Fruit fly (Drosophila melanogaster) whole organism, embryonic: ENCODE data around the gene MFS9.

Source experiments
- ATbp ChIP-seq: fragments of 200-800 bp; sonication (Bioruptor generic); optimal IDR thresholded peaks from 2 replicates; lab custom pipeline; 2017; ENCODE audit warnings: missing biosample characterization, mild to moderate bottlenecking, missing genetic modification characterization, missing genetic modification reagents
- Adf1 ChIP-seq: fragments of 200-800 bp; sonication (Bioruptor generic); IDR thresholded peaks from 2 replicates; pipeline ENCODE4 v1.3.6; 2022; ENCODE audit warnings: missing biosample characterization, missing genetic modification characterization
- CG10209 ChIP-seq: fragments of 200-800 bp; sonication (Bioruptor generic); optimal IDR thresholded peaks from 3 replicates; lab custom pipeline; 2017; ENCODE audit warnings: missing biosample characterization, mild to moderate bottlenecking, missing genetic modification characterization, missing genetic modification reagents
- CG13894 ChIP-seq: fragments of 200-800 bp; sonication (Bioruptor generic); optimal IDR thresholded peaks from 3 replicates; lab custom pipeline; 2018; ENCODE audit warnings: missing biosample characterization, mild to moderate bottlenecking, missing genetic modification characterization, moderate library complexity
- CG14710 ChIP-seq: fragments of 200-800 bp; sonication (Bioruptor generic); optimal IDR thresholded peaks from 3 replicates; lab custom pipeline; 2019; ENCODE audit warnings: missing biosample characterization, mild to moderate bottlenecking, missing genetic modification characterization, moderate library complexity
- CG15073 ChIP-seq: fragments of 200-800 bp; sonication (Bioruptor generic); optimal IDR thresholded peaks from 2 replicates; lab custom pipeline; 2016; ENCODE audit warnings: missing biosample characterization, missing genetic modification characterization
- CG17328 ChIP-seq: fragments of 200-800 bp; sonication (Bioruptor generic); IDR thresholded peaks from 2 replicates; pipeline ENCODE4 v1.3.6; 2022; ENCODE audit warnings: missing biosample characterization, missing genetic modification characterization
- CG18599 ChIP-seq: fragments of 200-800 bp; sonication (Bioruptor generic); optimal IDR thresholded peaks from 3 replicates; lab custom pipeline; 2017; ENCODE audit warnings: missing biosample characterization, missing genetic modification characterization, mild to moderate bottlenecking, moderate library complexity, missing genetic modification reagents
- CG30403 ChIP-seq: fragments of 200-800 bp; sonication (Bioruptor generic); optimal IDR thresholded peaks from 3 replicates; lab custom pipeline; 2016; ENCODE audit warnings: missing biosample characterization, missing genetic modification characterization
- CG31224 ChIP-seq: fragments of 200-800 bp; sonication (Bioruptor generic); IDR thresholded peaks from 2 replicates; pipeline ENCODE4 v1.3.6; 2022; ENCODE audit warnings: missing biosample characterization, missing genetic modification characterization
- CG32532 ChIP-seq: fragments of 200-800 bp; sonication (Bioruptor generic); IDR thresholded peaks from 2 replicates; pipeline ENCODE4 v1.3.6; 2022; ENCODE audit warnings: missing biosample characterization, missing genetic modification characterization
- CG5245 ChIP-seq: fragments of 200-800 bp; sonication (Bioruptor generic); optimal IDR thresholded peaks from 3 replicates; lab custom pipeline; 2016; ENCODE audit warnings: missing biosample characterization, missing genetic modification characterization
- CG6175 ChIP-seq: fragments of 200-800 bp; sonication (Bioruptor generic); IDR thresholded peaks from 3 replicates; pipeline ENCODE4 v1.3.6; 2022; ENCODE audit warnings: missing biosample characterization, missing genetic modification characterization
- CG6654 ChIP-seq: fragments of 200-800 bp; sonication (Bioruptor generic); optimal IDR thresholded peaks from 2 replicates; lab custom pipeline; 2017; ENCODE audit warnings: missing biosample characterization, mild to moderate bottlenecking, missing genetic modification characterization
- CG9797 ChIP-seq: fragments of 200-800 bp; sonication (Bioruptor generic); optimal IDR thresholded peaks from 3 replicates; lab custom pipeline; 2018; ENCODE audit warnings: missing biosample characterization, mild to moderate bottlenecking, missing genetic modification characterization
- CHES-1-like ChIP-seq: fragments of 200-800 bp; sonication (Bioruptor generic); optimal IDR thresholded peaks from 2 replicates; lab custom pipeline; 2016; ENCODE audit warnings: missing biosample characterization, missing genetic modification characterization
- Dip2 ChIP-seq: fragments of 200-800 bp; sonication (Bioruptor generic); IDR thresholded peaks from 2 replicates; pipeline ENCODE4 v1.3.6; 2022; ENCODE audit warnings: missing biosample characterization, missing genetic modification characterization
- E2f2 ChIP-seq: fragments of 200-800 bp; sonication (Bioruptor generic); IDR thresholded peaks from 2 replicates; pipeline ENCODE4 v1.3.6; 2022; ENCODE audit warnings: missing biosample characterization, missing genetic modification characterization
- Gsc ChIP-seq: fragments of 200-800 bp; sonication (Bioruptor generic); IDR thresholded peaks from 2 replicates; pipeline ENCODE4 v1.3.6; 2022; ENCODE audit warnings: missing biosample characterization, missing genetic modification characterization
- HLH3B ChIP-seq: fragments of 200-800 bp; sonication (Bioruptor generic); IDR thresholded peaks from 2 replicates; pipeline ENCODE4 v1.3.6; 2022; ENCODE audit warnings: missing biosample characterization, missing genetic modification characterization
- MBD-R2 ChIP-seq: fragments of 200-800 bp; sonication (Bioruptor generic); IDR thresholded peaks from 2 replicates; pipeline ENCODE4 v1.3.6; 2022; ENCODE audit warnings: missing biosample characterization, missing genetic modification characterization
- MESR4 ChIP-seq: fragments of 200-800 bp; sonication (Bioruptor generic); optimal IDR thresholded peaks from 2 replicates; lab custom pipeline; 2018; ENCODE audit warnings: missing biosample characterization, mild to moderate bottlenecking, missing genetic modification characterization, moderate library complexity
- Max ChIP-seq: fragments of 200-800 bp; sonication (Bioruptor generic); optimal IDR thresholded peaks from 2 replicates; lab custom pipeline; 2016; ENCODE audit warnings: missing biosample characterization, mild to moderate bottlenecking, missing genetic modification characterization
- NFAT ChIP-seq: fragments of 200-800 bp; sonication (Bioruptor generic); IDR thresholded peaks from 2 replicates; pipeline ENCODE4 v1.3.6; 2022; ENCODE audit warnings: missing biosample characterization, missing genetic modification characterization
- Nf-YB ChIP-seq: fragments of 200-800 bp; sonication (Bioruptor generic); optimal IDR thresholded peaks from 3 replicates; lab custom pipeline; 2019; ENCODE audit warnings: missing biosample characterization, mild to moderate bottlenecking, missing genetic modification characterization, moderate library complexity
- Rx ChIP-seq: fragments of 200-800 bp; sonication (Bioruptor generic); IDR thresholded peaks from 2 replicates; pipeline ENCODE4 v1.3.6; 2022; ENCODE audit warnings: missing biosample characterization, missing genetic modification characterization
- Six4 ChIP-seq: fragments of 200-800 bp; sonication (Bioruptor generic); optimal IDR thresholded peaks from 2 replicates; lab custom pipeline; 2016; ENCODE audit warnings: missing biosample characterization, missing genetic modification characterization
- chn ChIP-seq: fragments of 200-800 bp; sonication (Bioruptor generic); optimal IDR thresholded peaks from 2 replicates; lab custom pipeline; 2016; ENCODE audit warnings: missing biosample characterization, missing genetic modification characterization
- dati ChIP-seq: fragments of 200-800 bp; sonication (Bioruptor generic); IDR thresholded peaks from 2 replicates; pipeline ENCODE4 v1.3.6; 2022; ENCODE audit warnings: missing biosample characterization, missing genetic modification characterization
- eyg ChIP-seq: fragments of 200-800 bp; sonication (Bioruptor generic); optimal IDR thresholded peaks from 3 replicates; lab custom pipeline; 2016; ENCODE audit warnings: missing biosample characterization, missing genetic modification characterization
- hkb ChIP-seq, 2 experiments: fragments of 200-800 bp in 1 of 2; fragments of >200 bp in 1 of 2; sonication (Bioruptor generic) in 1 of 2; IDR thresholded peaks in 1 of 2; optimal IDR thresholded peaks in 1 of 2; 2 replicates each; pipeline versions ENCODE4 v1.3.6 to Lab custom; 2017 to 2022; ENCODE audit warnings: missing biosample characterization in 1 of 2, missing genetic modification characterization in 1 of 2
- jigr1 ChIP-seq: fragments of 200-800 bp; sonication (Bioruptor generic); IDR thresholded peaks from 3 replicates; pipeline ENCODE4 v1.3.6; 2022; ENCODE audit warnings: missing biosample characterization, missing genetic modification characterization
- jumu ChIP-seq: fragments of 200-800 bp; sonication (Bioruptor generic); optimal IDR thresholded peaks from 3 replicates; lab custom pipeline; 2016; ENCODE audit warnings: missing biosample characterization, missing genetic modification characterization
- maf-S ChIP-seq: fragments of 200-800 bp; sonication (Bioruptor generic); optimal IDR thresholded peaks from 2 replicates; lab custom pipeline; 2016; ENCODE audit warnings: missing biosample characterization, missing genetic modification characterization
- nmo ChIP-seq: fragments of 200-800 bp; sonication (Bioruptor generic); optimal IDR thresholded peaks from 2 replicates; lab custom pipeline; 2018; ENCODE audit warnings: missing biosample characterization, mild to moderate bottlenecking, missing genetic modification characterization, moderate library complexity
- peb ChIP-seq: fragments of 200-800 bp; sonication (Bioruptor generic); IDR thresholded peaks from 2 replicates; pipeline ENCODE4 v1.3.6; 2022; ENCODE audit warnings: missing biosample characterization, missing genetic modification characterization
- repo ChIP-seq: fragments of 200-800 bp; sonication (Bioruptor generic); optimal IDR thresholded peaks from 2 replicates; lab custom pipeline; 2016; ENCODE audit warnings: missing biosample characterization, missing genetic modification characterization
- run ChIP-seq: fragments of 200-800 bp; sonication (Bioruptor generic); optimal IDR thresholded peaks from 3 replicates; lab custom pipeline; 2018; ENCODE audit warnings: missing biosample characterization, mild to moderate bottlenecking, missing genetic modification characterization
- slp2 ChIP-seq: fragments of 200-800 bp; sonication (Bioruptor generic); optimal IDR thresholded peaks from 2 replicates; lab custom pipeline; 2016; ENCODE audit warnings: missing biosample characterization, missing genetic modification characterization
- ssp ChIP-seq: fragments of 200-800 bp; sonication (Bioruptor generic); IDR thresholded peaks from 2 replicates; pipeline ENCODE4 v1.3.6; 2022; ENCODE audit warnings: missing biosample characterization, missing genetic modification characterization
- tna ChIP-seq: fragments of 200-800 bp; sonication (Bioruptor generic); IDR thresholded peaks from 2 replicates; pipeline ENCODE4 v1.3.6; 2022; ENCODE audit warnings: missing biosample characterization, missing genetic modification characterization; ENCODE audit not compliant: partially characterized antibody
- wdn ChIP-seq: fragments of 200-800 bp; sonication (Bioruptor generic); IDR thresholded peaks from 2 replicates; pipeline ENCODE4 v1.3.6; 2022; ENCODE audit warnings: missing biosample characterization, missing genetic modification characterization
- z ChIP-seq: fragments of 200-800 bp; sonication (Bioruptor generic); IDR thresholded peaks from 3 replicates; pipeline ENCODE4 v1.3.6; 2022; ENCODE audit warnings: missing biosample characterization, missing genetic modification characterization

MFS9 gene

dm6 chr3R:20556281-20557113 lies 44.2 kb upstream of the MFS9 start (continued):
- no peak for TF ChIP-seq CHES-1-like (GFP tag; lab: Kevin White, UChicago)
- TF ChIP-seq z (GFP tag; lab: Robert Waterston, UW): no peak; the same call in 2 of the 3 replicates
- TF ChIP-seq Adf1 (GFP tag; lab: Robert Waterston, UW): no peak; the same call in 1 of the 2 replicates
- TF ChIP-seq Gsc: no peak
- TF ChIP-seq Six4 (GFP tag; lab: Kevin White, UChicago): peak; percentile 37
- peak; percentile 55 for TF ChIP-seq CG18599
- peak; percentile 61 for TF ChIP-seq wdn (GFP tag; lab: Robert Waterston, UW)
- peak; percentile 16 for TF ChIP-seq ATbp (GFP tag; lab: Kevin White, UChicago)
- no peak for TF ChIP-seq CG15073 (GFP tag; lab: Kevin White, UChicago)
- no peak for TF ChIP-seq CG13894
- TF ChIP-seq peb (GFP tag; lab: Robert Waterston, UW): 0 out of 2 replicates have a peak, but pooled peaks have one; percentile 24
- no peak for TF ChIP-seq maf-S (GFP tag; lab: Kevin White, UChicago)
- no peak for TF ChIP-seq MESR4 (GFP tag; lab: Kevin White, UChicago)
- no peak for TF ChIP-seq dati (GFP tag; lab: Robert Waterston, UW)
- TF ChIP-seq slp2 (GFP tag; lab: Kevin White, UChicago): peak; percentile 1
- no peak for TF ChIP-seq Rx (GFP tag; lab: Robert Waterston, UW)
- peak; percentile 33; the same call in 1 of the 2 replicates for TF ChIP-seq ssp
- peak; percentile 62 for TF ChIP-seq CG17328 (GFP tag; lab: Robert Waterston, UW)
- peak; percentile 35; the same call in 1 of the 2 replicates for TF ChIP-seq E2f2 (GFP tag; lab: Robert Waterston, UW)
- no peak for TF ChIP-seq eyg (GFP tag; lab: Kevin White, UChicago)
- TF ChIP-seq CG30403 (GFP tag; lab: Kevin White, UChicago): peak; percentile 66
- peak; percentile 28 for TF ChIP-seq CG6654
- no peak for TF ChIP-seq tna (GFP tag; lab: Robert Waterston, UW)
- no peak for TF ChIP-seq repo (GFP tag; lab: Kevin White, UChicago)
- TF ChIP-seq NFAT (GFP tag; lab: Robert Waterston, UW): peak; percentile 73
- TF ChIP-seq run (tag; lab: Kevin White, UChicago): no peak
- TF ChIP-seq MBD-R2 (GFP tag; lab: Robert Waterston, UW): peak; percentile 47; the same call in 1 of the 2 replicates
- peak; percentile 79 for TF ChIP-seq CG31224 (GFP tag; lab: Robert Waterston, UW)
- peak; percentile 64 for TF ChIP-seq nmo (GFP tag; lab: Kevin White, UChicago)
- TF ChIP-seq jumu (GFP tag; lab: Kevin White, UChicago): no peak
- TF ChIP-seq Max (GFP tag; lab: Kevin White, UChicago): peak; percentile 20
- TF ChIP-seq CG10209: peak; percentile 65
- TF ChIP-seq Dip2: no peak; the same call in 1 of the 2 replicates
- peak; percentile 34 for TF ChIP-seq CG5245 (GFP tag; lab: Kevin White, UChicago)
- TF ChIP-seq CG9797 (GFP tag; lab: Kevin White, UChicago): no peak
- TF ChIP-seq chn (GFP tag; lab: Kevin White, UChicago): no peak
- TF ChIP-seq CG32532 (GFP tag; lab: Robert Waterston, UW): peak; percentile 92
- TF ChIP-seq HLH3B: peak; percentile 84
- TF ChIP-seq jigr1 (GFP tag; lab: Robert Waterston, UW): 0 out of 3 replicates have a peak, but pooled peaks have one; percentile 38
- TF ChIP-seq CG14710 (tag; lab: Kevin White, UChicago): peak; percentile 18
- TF ChIP-seq CG6175: peak; percentile 62; the same call in 1 of the 3 replicates
- TF ChIP-seq hkb (optimal IDR thresholded peaks at IDR 0.05; lab: Kevin White, UChicago): no peak
- TF ChIP-seq hkb (GFP tag; IDR thresholded peaks at IDR 0.05; lab: Robert Waterston, UW): peak; percentile 75
- peak; percentile 40 for TF ChIP-seq Nf-YB (GFP tag; lab: Kevin White, UChicago)
